Fruit fly (Drosophila melanogaster): ENCODE results near the gene t-cup.

t-cup gene

dm6 chr2L:12463037-12463436, 34.1 kb downstream of the t-cup start (continued):
- TF ChIP-seq vnd (GFP tag; IDR thresholded peaks at IDR 0.05; ENCODE audit: partially characterized antibody): no peak
- no peak for TF ChIP-seq CG8924 (tag; optimal IDR thresholded peaks at IDR 0.05)
- TF ChIP-seq CG10431 (GFP tag; optimal IDR thresholded peaks at IDR 0.05): no peak
- no peak for TF ChIP-seq TFAM (GFP tag; optimal IDR thresholded peaks at IDR 0.05)
- TF ChIP-seq CG4404 (GFP tag; IDR thresholded peaks at IDR 0.05): no peak
- no peak for TF ChIP-seq NK7.1 (GFP tag; optimal IDR thresholded peaks at IDR 0.05)
- TF ChIP-seq HLH54F (GFP tag; optimal IDR thresholded peaks at IDR 0.05): no peak
- no peak for TF ChIP-seq Bdp1 (GFP tag; optimal IDR thresholded peaks at IDR 0.05)
- no peak for TF ChIP-seq ken (GFP tag; IDR thresholded peaks at IDR 0.05)
- TF ChIP-seq CG6175 (GFP tag; IDR thresholded peaks at IDR 0.05): no peak
- no peak for TF ChIP-seq CG32772 (GFP tag; IDR thresholded peaks at IDR 0.05)
- no peak for TF ChIP-seq Usf (GFP tag; optimal IDR thresholded peaks at IDR 0.05)
- no peak for TF ChIP-seq CG17802 (tag; optimal IDR thresholded peaks at IDR 0.05)
- TF ChIP-seq Ets97D (GFP tag; optimal IDR thresholded peaks at IDR 0.05): no peak
- TF ChIP-seq CG17568 (GFP tag; optimal IDR thresholded peaks at IDR 0.05): peak; percentile 71
- TF ChIP-seq gsb (GFP tag; IDR thresholded peaks at IDR 0.05): no peak
- no peak for TF ChIP-seq Lpt (GFP tag; optimal IDR thresholded peaks at IDR 0.05)
- TF ChIP-seq tx (GFP tag; optimal IDR thresholded peaks at IDR 0.05): no peak
- peak; percentile 3 for TF ChIP-seq CG6683 (GFP tag; optimal IDR thresholded peaks at IDR 0.05)
- no peak for TF ChIP-seq CG10979 (tag; optimal IDR thresholded peaks at IDR 0.05)
- TF ChIP-seq CG2889 (GFP tag; IDR thresholded peaks at IDR 0.05): no peak
- no peak for TF ChIP-seq disco-r (GFP tag; optimal IDR thresholded peaks at IDR 0.05)
- no peak for TF ChIP-seq C15 (GFP tag; IDR thresholded peaks at IDR 0.05)
- TF ChIP-seq bsh (GFP tag; optimal IDR thresholded peaks at IDR 0.05): no peak
- peak; percentile 57 for TF ChIP-seq CG17359 (tag; optimal IDR thresholded peaks at IDR 0.05)
- no peak for TF ChIP-seq Nf-YA (GFP tag; IDR thresholded peaks at IDR 0.05)
- no peak for TF ChIP-seq nmo (GFP tag; optimal IDR thresholded peaks at IDR 0.05)
- peak; percentile 46 for TF ChIP-seq kni (GFP tag; optimal IDR thresholded peaks at IDR 0.05)
- no peak for TF ChIP-seq Sry-δ (GFP tag; optimal IDR thresholded peaks at IDR 0.05)
- no peak for TF ChIP-seq CG42726 (GFP tag; IDR thresholded peaks at IDR 0.05; ENCODE audit: partially characterized antibody)
- TF ChIP-seq Optix (GFP tag; IDR thresholded peaks at IDR 0.05): no peak
- peak; percentile 13 for TF ChIP-seq Xrp1 (GFP tag; IDR thresholded peaks at IDR 0.05)
- no peak for TF ChIP-seq repo (GFP tag; optimal IDR thresholded peaks at IDR 0.05)
- TF ChIP-seq Atf6 (GFP tag; IDR thresholded peaks at IDR 0.05): no peak
- no peak for TF ChIP-seq CG16863 (GFP tag; optimal IDR thresholded peaks at IDR 0.05)
- no peak for TF ChIP-seq CG3847 (GFP tag; IDR thresholded peaks at IDR 0.05)
- peak; percentile 53 for TF ChIP-seq BtbVII (GFP tag; optimal IDR thresholded peaks at IDR 0.05)
- TF ChIP-seq CG2712 (tag; optimal IDR thresholded peaks at IDR 0.05): peak; percentile 8
- peak; percentile 27 for TF ChIP-seq Sox102F (GFP tag; optimal IDR thresholded peaks at IDR 0.05)
- no peak for TF ChIP-seq vfl (GFP tag; optimal IDR thresholded peaks at IDR 0.05)
- TF ChIP-seq tgo (GFP tag; IDR thresholded peaks at IDR 0.05): no peak
- no peak for TF ChIP-seq CG14710 (tag; optimal IDR thresholded peaks at IDR 0.05)
- TF ChIP-seq CG30431 (GFP tag; optimal IDR thresholded peaks at IDR 0.05): no peak
- TF ChIP-seq CG30403 (GFP tag; optimal IDR thresholded peaks at IDR 0.05): no peak
- TF ChIP-seq CG8089 (GFP tag; optimal IDR thresholded peaks at IDR 0.05): no peak
- TF ChIP-seq zf30C (GFP tag; optimal IDR thresholded peaks at IDR 0.05): no peak
- TF ChIP-seq fu2 (GFP tag; optimal IDR thresholded peaks at IDR 0.05): no peak
- TF ChIP-seq ftz-f1 (GFP tag; optimal IDR thresholded peaks at IDR 0.05): no peak
- TF ChIP-seq CG11247 (GFP tag; IDR thresholded peaks at IDR 0.05): no peak
- TF ChIP-seq cwo (GFP tag; optimal IDR thresholded peaks at IDR 0.05): peak; percentile 48
- peak; percentile 27 for TF ChIP-seq Hmr (GFP tag; optimal IDR thresholded peaks at IDR 0.05)
- TF ChIP-seq CG7372 (GFP tag; IDR thresholded peaks at IDR 0.05): no peak
